Fruit fly (Drosophila melanogaster): Measurements from ENCODE around the gene CG12268.
A peak's percentile ranks its signal among the peaks of the same experiment; 100 is the strongest.

- no peak for TF ChIP-seq ey (GFP tag; optimal IDR thresholded peaks at IDR 0.05)
- TF ChIP-seq h (GFP tag; optimal IDR thresholded peaks at IDR 0.05), result peak; percentile 74
- TF ChIP-seq Hr78 (GFP tag; optimal IDR thresholded peaks at IDR 0.05), result no peak
- TF ChIP-seq HLH106 (tag; optimal IDR thresholded peaks at IDR 0.05), result peak; percentile 35
- no peak for TF ChIP-seq dsf (GFP tag; optimal IDR thresholded peaks at IDR 0.05; ENCODE audit: borderline replicate concordance)
- TF ChIP-seq usp (GFP tag; optimal IDR thresholded peaks at IDR 0.05), result no peak
- peak; percentile 72 for TF ChIP-seq fru (GFP tag; optimal IDR thresholded peaks at IDR 0.05)
- TF ChIP-seq sage (GFP tag; optimal IDR thresholded peaks at IDR 0.05), result no peak
- TF ChIP-seq OdsH (GFP tag; optimal IDR thresholded peaks at IDR 0.05), result peak; percentile 62
- no peak for TF ChIP-seq pan (optimal IDR thresholded peaks at IDR 0.05)
- TF ChIP-seq Jra (GFP tag; optimal IDR thresholded peaks at IDR 0.05), result peak; percentile 77
These were observed 38.3 kb upstream of the CG12268 start, which contains the start of the genes CG13603 and CG5902 for dm6 chr3R:23986479-23986930.
